Worm (Caenorhabditis elegans) whole organism, early embryonic: ENCODE data around the gene nfx-1.

Experiments
- B0310.2 ChIP-seq: sonication (generic microtip); optimal IDR thresholded peaks from 2 replicates; lab custom pipeline; 2016; ENCODE audit warnings: mild to moderate bottlenecking, missing genetic modification characterization, missing compliant biosample characterization
- F13C5.2 ChIP-seq: sonication (generic microtip); optimal IDR thresholded peaks from 2 replicates; lab custom pipeline; 2017; ENCODE audit warnings: mild to moderate bottlenecking, missing genetic modification characterization, inconsistent platforms, missing compliant biosample characterization
- aly-1 ChIP-seq: sonication (generic microtip); optimal IDR thresholded peaks from 2 replicates; lab custom pipeline; 2016; ENCODE audit warnings: missing genetic modification characterization, missing compliant biosample characterization
- ama-1 ChIP-seq: fragments of 150-350 bp; optimal IDR thresholded peaks from 2 replicates; lab custom pipeline; 2014
- ceh-13 ChIP-seq: fragments of 200-800 bp; sonication (Bioruptor generic); optimal IDR thresholded peaks from 2 replicates; lab custom pipeline; 2018; ENCODE audit warnings: mild to moderate bottlenecking, missing genetic modification characterization, missing compliant biosample characterization
- ceh-36 ChIP-seq: sonication (generic microtip); optimal IDR thresholded peaks from 2 replicates; lab custom pipeline; 2016; ENCODE audit warnings: missing genetic modification characterization, inconsistent platforms, missing compliant biosample characterization
- ets-7 ChIP-seq: sonication (generic microtip); optimal IDR thresholded peaks from 2 replicates; lab custom pipeline; 2016; ENCODE audit warnings: missing genotype, missing genetic modification characterization, missing compliant biosample characterization
- flt-1 ChIP-seq: fragments of 200-800 bp; sonication (Bioruptor generic); IDR thresholded peaks from 2 replicates; pipeline ENCODE4 v1.3.6; 2022; ENCODE audit warnings: missing genetic modification characterization, missing compliant biosample characterization
- hmbx-1 ChIP-seq: sonication (generic microtip); optimal IDR thresholded peaks from 2 replicates; lab custom pipeline; 2016; ENCODE audit warnings: mild to moderate bottlenecking, missing genetic modification characterization, missing compliant biosample characterization
- hmg-4 ChIP-seq: fragments of 200-800 bp; sonication (Bioruptor generic); optimal IDR thresholded peaks from 2 replicates; lab custom pipeline; 2018; ENCODE audit warnings: mild to moderate bottlenecking, missing genetic modification characterization, missing compliant biosample characterization
- hnd-1 ChIP-seq: sonication (generic microtip); optimal IDR thresholded peaks from 2 replicates; lab custom pipeline; 2016; ENCODE audit warnings: missing genetic modification characterization, missing compliant biosample characterization
- pes-1 ChIP-seq: fragments of 200-800 bp; sonication (Bioruptor generic); IDR thresholded peaks from 2 replicates; pipeline ENCODE4 v1.3.6; 2022; ENCODE audit warnings: missing genetic modification reagents, missing genetic modification characterization, missing compliant biosample characterization
- scrt-1 ChIP-seq: fragments of 200-800 bp; sonication (Bioruptor generic); IDR thresholded peaks from 2 replicates; pipeline ENCODE4 v1.3.6; 2022; ENCODE audit warnings: missing genetic modification characterization, missing compliant biosample characterization
- sea-1 ChIP-seq: fragments of 200-800 bp; sonication (Bioruptor generic); conservative IDR thresholded peaks from 2 replicates; pipeline ENCODE4 v1.3.6; 2022; ENCODE audit warnings: missing genetic modification characterization, missing compliant biosample characterization
- tbx-11 ChIP-seq: fragments of 200-800 bp; sonication (Bioruptor generic); IDR thresholded peaks from 2 replicates; pipeline ENCODE4 v1.3.6; 2022; ENCODE audit warnings: missing genetic modification characterization, missing compliant biosample characterization
- tbx-37 ChIP-seq: fragments of 200-800 bp; sonication (Bioruptor generic); conservative IDR thresholded peaks from 2 replicates; pipeline ENCODE4 v1.3.6; 2022; ENCODE audit warnings: missing genetic modification reagents, missing genetic modification characterization, missing compliant biosample characterization
- tra-4 ChIP-seq: sonication (generic microtip); optimal IDR thresholded peaks from 2 replicates; lab custom pipeline; 2017; ENCODE audit warnings: missing genetic modification characterization, missing compliant biosample characterization

The nfx-1 gene

ce11 chrIII:6374947-6375415 lies at the start of gene nfx-1, which contains the start of gene rps-13:
Gene nfx-1 (plus strand): TSS chrIII:6375379.
Gene rps-13 (minus strand): TSS chrIII:6374997.
- TF ChIP-seq ceh-36 (no peak), F13C5.2 (peak; percentile 24), ets-7 (tag; lab: Kevin White, UChicago) (no peak)

ce11 chrIII:6331211-6331782 lies 43.9 kb upstream of the nfx-1 start, which contains the start of gene C56G2.4:
Gene C56G2.4 (plus strand): TSS chrIII:6331732.
- no peak for TF ChIP-seq F13C5.2
- no peak for TF ChIP-seq tbx-11 (GFP tag; lab: Robert Waterston, UW)
- TF ChIP-seq sea-1 = no peak
- no peak for TF ChIP-seq hmbx-1 (tag; lab: Kevin White, UChicago)
- TF ChIP-seq pes-1 (GFP tag; lab: Robert Waterston, UW) = no peak
- TF ChIP-seq ceh-13 (GFP tag; lab: Kevin White, UChicago) = no peak
- no peak for TF ChIP-seq hnd-1 (tag; lab: Kevin White, UChicago)
- no peak for TF ChIP-seq tra-4 (tag; lab: Kevin White, UChicago)
- TF ChIP-seq ets-7 (tag; lab: Kevin White, UChicago) = no peak
- TF ChIP-seq ama-1 = no peak
- TF ChIP-seq tbx-37 = no peak
- TF ChIP-seq hmg-4 (GFP tag; lab: Kevin White, UChicago) = no peak
- no peak for TF ChIP-seq scrt-1
- TF ChIP-seq ceh-36 = no peak
- no peak for TF ChIP-seq B0310.2 (tag; lab: Kevin White, UChicago)
- TF ChIP-seq flt-1 = no peak
- TF ChIP-seq aly-1 = no peak

ce11 chrIII:6334364-6334763 lies 40.8 kb upstream of the nfx-1 start:
- TF ChIP-seq hmbx-1 (tag; lab: Kevin White, UChicago) (no peak), B0310.2 (tag; lab: Kevin White, UChicago) (no peak), sea-1 (no peak), tbx-11 (GFP tag; lab: Robert Waterston, UW) (no peak), hmg-4 (GFP tag; lab: Kevin White, UChicago) (no peak), ama-1 (no peak), tra-4 (tag; lab: Kevin White, UChicago) (no peak), pes-1 (GFP tag; lab: Robert Waterston, UW) (no peak), flt-1 (no peak)

ce11 chrIII:6339919-6340434 lies 35.2 kb upstream of the nfx-1 start, which contains the start of gene let-767:
Gene let-767 (minus strand): TSS chrIII:6339969.
- TF ChIP-seq tbx-11 (GFP tag; lab: Robert Waterston, UW) = no peak
- no peak for TF ChIP-seq tra-4 (tag; lab: Kevin White, UChicago)
- TF ChIP-seq F13C5.2 = no peak
- no peak for TF ChIP-seq pes-1 (GFP tag; lab: Robert Waterston, UW)
- no peak for TF ChIP-seq scrt-1
- no peak for TF ChIP-seq ceh-36
- TF ChIP-seq ceh-13 (GFP tag; lab: Kevin White, UChicago) = no peak
- no peak for TF ChIP-seq hmbx-1 (tag; lab: Kevin White, UChicago)
- no peak for TF ChIP-seq ama-1
- no peak for TF ChIP-seq aly-1
- TF ChIP-seq flt-1 = no peak
- no peak for TF ChIP-seq tbx-37
- no peak for TF ChIP-seq ets-7 (tag; lab: Kevin White, UChicago)
- TF ChIP-seq hmg-4 (GFP tag; lab: Kevin White, UChicago) = no peak
- TF ChIP-seq hnd-1 (tag; lab: Kevin White, UChicago) = no peak

- TF ChIP-seq pes-1 (GFP tag; lab: Robert Waterston, UW) (no peak), sea-1 (no peak), tbx-37 (no peak), ceh-13 (GFP tag; lab: Kevin White, UChicago) (no peak), tra-4 (tag; lab: Kevin White, UChicago) (no peak), ama-1 (no peak), flt-1 (no peak), F13C5.2 (peak; percentile 71), aly-1 (no peak)
Measured at ce11 chrIII:6341878-6342453, 33.2 kb upstream of the nfx-1 start, which contains the start of gene rpn-13. Gene rpn-13 (minus strand): TSS chrIII:6341928.

- TF ChIP-seq hmbx-1 (tag; lab: Kevin White, UChicago) (no peak), hmg-4 (GFP tag; lab: Kevin White, UChicago) (no peak), flt-1 (no peak), tra-4 (tag; lab: Kevin White, UChicago) (no peak), ceh-13 (GFP tag; lab: Kevin White, UChicago) (no peak), aly-1 (no peak), B0310.2 (tag; lab: Kevin White, UChicago) (no peak), scrt-1 (no peak), ets-7 (tag; lab: Kevin White, UChicago) (no peak), sea-1 (no peak), ama-1 (no peak), tbx-37 (no peak), tbx-11 (GFP tag; lab: Robert Waterston, UW) (no peak), hnd-1 (tag; lab: Kevin White, UChicago) (no peak), pes-1 (GFP tag; lab: Robert Waterston, UW) (no peak), ceh-36 (no peak), F13C5.2 (no peak)
Measured at ce11 chrIII:6343229-6343628, 31.9 kb upstream of the nfx-1 start, which contains the start of gene C56G2.9. Gene C56G2.9 (minus strand): TSS chrIII:6343329.

ce11 chrIII:6344737-6345136 lies 30.4 kb upstream of the nfx-1 start:
- TF ChIP-seq tbx-37 (no peak), hmbx-1 (tag; lab: Kevin White, UChicago) (no peak), tra-4 (tag; lab: Kevin White, UChicago) (no peak), tbx-11 (GFP tag; lab: Robert Waterston, UW) (no peak), pes-1 (GFP tag; lab: Robert Waterston, UW) (no peak), F13C5.2 (peak; percentile 86)
